Fruit fly (Drosophila melanogaster) whole organism, pupa: ENCODE data around the gene hng3.

ENCODE experiments used
- CG10348 ChIP-seq: fragments of 200-800 bp; sonication (Bioruptor generic); IDR thresholded peaks from 2 replicates; pipeline ENCODE4 v1.3.6; 2022; ENCODE audit warnings: missing biosample characterization, missing genetic modification characterization
- CG13204 ChIP-seq: fragments of 200-800 bp; sonication (Bioruptor generic); optimal IDR thresholded peaks from 2 replicates; lab custom pipeline; 2018; ENCODE audit warnings: missing biosample characterization, mild to moderate bottlenecking, missing genetic modification characterization, moderate library complexity
- CG14655 ChIP-seq: fragments of 200-800 bp; sonication (Bioruptor generic); optimal IDR thresholded peaks from 3 replicates; lab custom pipeline; 2017; ENCODE audit warnings: mild to moderate bottlenecking, missing biosample characterization, missing genetic modification reagents, missing genetic modification characterization
- CG15710 ChIP-seq: fragments of 200-800 bp; sonication (Bioruptor generic); optimal IDR thresholded peaks from 2 replicates; lab custom pipeline; 2018; ENCODE audit warnings: missing biosample characterization, mild to moderate bottlenecking, missing genetic modification characterization, moderate library complexity
- CG4496 ChIP-seq: fragments of 200-800 bp; sonication (Bioruptor generic); IDR thresholded peaks from 3 replicates; pipeline ENCODE4 v1.3.6; 2022; ENCODE audit warnings: missing biosample characterization, missing genetic modification characterization
- CG8159 ChIP-seq: fragments of 200-800 bp; sonication (Bioruptor generic); optimal IDR thresholded peaks from 3 replicates; lab custom pipeline; 2018; ENCODE audit warnings: missing biosample characterization, mild to moderate bottlenecking, missing genetic modification characterization, moderate library complexity
- CG9948 ChIP-seq: fragments of 200-800 bp; sonication (Bioruptor generic); optimal IDR thresholded peaks from 2 replicates; lab custom pipeline; 2018; ENCODE audit warnings: missing biosample characterization, mild to moderate bottlenecking, missing genetic modification characterization, moderate library complexity
- D1 ChIP-seq: fragments of 200-800 bp; sonication (Bioruptor generic); optimal IDR thresholded peaks from 2 replicates; lab custom pipeline; 2018; ENCODE audit warnings: missing biosample characterization, mild to moderate bottlenecking, missing genetic modification characterization, moderate library complexity
- EcR ChIP-seq: fragments of 200-800 bp; sonication (Bioruptor generic); optimal IDR thresholded peaks from 3 replicates; lab custom pipeline; 2019; ENCODE audit warnings: missing biosample characterization, missing genetic modification characterization, mild to moderate bottlenecking, moderate library complexity, missing genetic modification reagents
- Pif1A ChIP-seq: fragments of 200-800 bp; sonication (Bioruptor generic); optimal IDR thresholded peaks from 3 replicates; lab custom pipeline; 2016; ENCODE audit warnings: missing biosample characterization, missing genetic modification characterization
- gl ChIP-seq: fragments of 200-800 bp; sonication (Bioruptor generic); optimal IDR thresholded peaks from 2 replicates; lab custom pipeline; 2018; ENCODE audit warnings: missing biosample characterization, mild to moderate bottlenecking, missing genetic modification characterization
- rn ChIP-seq: fragments of 200-800 bp; sonication (Bioruptor generic); IDR thresholded peaks from 2 replicates; pipeline ENCODE4 v1.3.6; 2022; ENCODE audit warnings: missing biosample characterization, missing genetic modification characterization

DNA sequence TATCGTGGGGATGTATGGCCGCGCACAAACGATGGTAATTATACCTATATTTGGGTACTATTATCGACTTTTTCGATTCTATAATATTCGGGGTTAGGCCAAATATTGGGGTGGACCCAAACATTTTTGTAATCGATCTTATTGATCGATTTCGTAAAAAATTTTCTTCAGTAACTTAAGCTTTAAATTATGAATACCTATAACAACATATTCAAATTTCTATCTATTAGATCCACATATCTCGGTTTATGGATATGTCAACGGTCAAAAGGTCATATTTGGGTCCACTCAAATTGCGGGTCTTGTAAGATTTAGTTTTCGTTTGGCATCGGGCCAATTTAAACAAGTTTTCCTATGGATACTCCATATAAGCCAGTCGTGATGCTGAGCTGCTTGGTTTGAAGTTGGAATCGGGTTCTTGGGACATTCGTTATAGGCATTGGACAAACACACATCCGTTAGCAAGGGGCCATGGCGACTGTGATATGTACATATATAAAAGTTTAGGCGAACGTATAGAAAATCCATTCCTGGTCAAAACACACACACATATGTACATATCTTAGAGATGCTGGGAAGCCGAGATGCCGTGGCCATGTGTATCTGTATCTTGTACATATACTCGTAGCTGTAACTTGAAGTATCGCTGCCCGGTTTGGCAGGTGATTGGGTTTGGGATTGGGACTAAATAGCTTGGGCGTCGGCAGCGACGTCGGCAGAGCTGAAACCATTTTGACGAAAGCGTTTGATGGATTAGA, 55.0 kb downstream of the hng3 start:
- no peak for TF ChIP-seq CG15710 (tag; lab: Kevin White, UChicago)
- peak; percentile 46 for TF ChIP-seq CG14655 (GFP tag; lab: Kevin White, UChicago)
- peak; percentile 57; the same call in 2 of the 3 replicates for TF ChIP-seq CG4496
- TF ChIP-seq CG8159 = peak; percentile 91
- peak; percentile 62 for TF ChIP-seq Pif1A (GFP tag; lab: Kevin White, UChicago)
- no peak for TF ChIP-seq EcR (GFP tag; lab: Kevin White, UChicago)
- peak; percentile 26 for TF ChIP-seq CG9948 (tag; lab: Kevin White, UChicago)
- no peak for TF ChIP-seq CG13204 (GFP tag; lab: Kevin White, UChicago)
- TF ChIP-seq rn = no peak
- TF ChIP-seq D1 (tag; lab: Kevin White, UChicago) = no peak
- no peak for TF ChIP-seq gl (tag; lab: Kevin White, UChicago)
- TF ChIP-seq CG10348 = no peak
